Worm (Caenorhabditis elegans): ENCODE data around the gene ugt-42.

DNA sequence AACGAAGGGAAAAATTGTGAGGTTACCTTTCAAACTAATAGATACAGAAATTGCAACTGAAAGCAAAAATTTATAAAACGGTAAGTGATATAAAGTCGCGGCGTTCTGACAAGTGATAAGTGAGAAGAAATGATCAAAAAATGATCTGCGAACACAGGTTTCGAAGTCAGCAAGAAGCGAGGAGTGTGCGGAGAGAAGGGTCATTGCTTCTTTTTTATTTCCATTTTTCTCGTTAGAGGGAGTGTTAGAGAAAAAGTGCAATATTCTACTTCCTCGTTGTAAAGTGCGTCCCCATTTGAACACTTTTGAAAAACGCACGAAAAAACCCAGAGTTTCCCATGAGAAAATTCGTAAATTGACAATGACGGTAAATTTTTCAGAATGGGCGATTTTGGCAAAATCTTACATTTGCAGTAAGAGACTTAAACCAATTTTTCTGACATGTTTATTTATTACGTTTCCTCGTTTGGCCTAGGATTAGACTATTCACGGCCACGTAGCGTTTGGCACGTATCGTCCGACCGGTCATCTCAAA is 29.6 kb downstream of the ugt-42 start, which contains the start of the genes fbxa-72 and srx-21:
- TF ChIP-seq unc-62 (GFP tag; optimal IDR thresholded peaks at IDR 0.05) (no peak), sup-37 (GFP tag; optimal IDR thresholded peaks at IDR 0.05) (no peak), ceh-8 (GFP tag; optimal IDR thresholded peaks at IDR 0.05) (no peak), nhr-11 (tag; optimal IDR thresholded peaks at IDR 0.05) (no peak), snpc-4 (tag; optimal IDR thresholded peaks at IDR 0.05) (no peak), pqm-1 (tag; optimal IDR thresholded peaks at IDR 0.05) (no peak), skn-1 (tag; optimal IDR thresholded peaks at IDR 0.05) (no peak), fkh-8 (tag; optimal IDR thresholded peaks at IDR 0.05) (no peak), fos-1 (tag; optimal IDR thresholded peaks at IDR 0.05) (no peak), lin-35 (GFP tag; optimal IDR thresholded peaks at IDR 0.05) (no peak), tbx-2 (tag; optimal IDR thresholded peaks at IDR 0.05) (no peak), ceh-82 (tag; optimal IDR thresholded peaks at IDR 0.05) (no peak)

Measured in whole organism, L1 larva.